Worm (Caenorhabditis elegans): ENCODE results near the gene hecw-1.

DNA sequence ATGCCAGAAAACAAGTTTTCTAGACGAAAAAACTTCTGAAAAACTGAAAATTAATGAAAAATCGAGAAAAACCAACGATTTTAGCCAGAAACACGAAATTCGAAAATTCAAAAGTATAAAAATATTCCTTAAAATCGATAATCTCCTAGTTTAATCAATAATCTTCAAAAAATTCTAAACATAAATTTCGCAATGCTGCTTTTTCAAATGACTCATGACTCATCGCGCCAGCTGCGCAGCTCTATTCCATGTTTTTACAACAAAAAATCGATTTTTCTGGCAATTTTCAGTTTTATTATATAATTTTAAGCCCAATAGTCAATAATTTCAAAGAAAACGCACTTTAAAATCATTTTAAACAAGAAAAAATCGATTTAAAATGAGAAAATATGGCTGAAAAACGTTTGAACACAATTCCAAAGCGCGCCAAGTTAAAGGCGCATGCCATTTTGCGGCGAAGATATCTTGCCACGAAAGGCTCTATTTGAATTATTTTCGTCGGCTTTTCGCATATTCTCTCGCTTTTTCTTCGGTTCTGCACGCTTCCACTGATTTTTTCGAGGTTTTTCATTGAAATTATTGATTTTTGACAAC is 6.2 kb upstream of the hecw-1 start, which contains the start of gene cri-3:
- TF ChIP-seq scrt-1 (GFP tag; IDR thresholded peaks at IDR 0.05) (no peak), tbx-37 (GFP tag; conservative IDR thresholded peaks at IDR 0.05) (no peak), hnd-1 (tag; optimal IDR thresholded peaks at IDR 0.05) (no peak), tbx-11 (GFP tag; IDR thresholded peaks at IDR 0.05) (no peak), ama-1 (optimal IDR thresholded peaks at IDR 0.05) (no peak), aly-1 (tag; optimal IDR thresholded peaks at IDR 0.05) (no peak), hmg-4 (GFP tag; optimal IDR thresholded peaks at IDR 0.05) (no peak)
